Fruit fly (Drosophila melanogaster): Measurements from ENCODE around the gene Kpc1.

Gene Kpc1

dm6 chr3R:15230285-15230684, 34.3 kb upstream of the Kpc1 start, which contains the start of gene CG34316:
Gene CG34316 (plus strand): TSS chr3R:15230585.
- no peak for TF ChIP-seq fd96Ca (GFP tag; IDR thresholded peaks at IDR 0.05)
- no peak for TF ChIP-seq Pif1A (GFP tag; optimal IDR thresholded peaks at IDR 0.05)
- no peak for TF ChIP-seq CG12605 (GFP tag; IDR thresholded peaks at IDR 0.05)
- no peak for TF ChIP-seq Pif1B (GFP tag; optimal IDR thresholded peaks at IDR 0.05)
- TF ChIP-seq rn (GFP tag; IDR thresholded peaks at IDR 0.05): no peak
- TF ChIP-seq CG13204 (GFP tag; optimal IDR thresholded peaks at IDR 0.05): no peak
- no peak for TF ChIP-seq Snoo (tag; optimal IDR thresholded peaks at IDR 0.05)
- TF ChIP-seq Ets98B (GFP tag; IDR thresholded peaks at IDR 0.05): no peak
- no peak for TF ChIP-seq CG4496 (GFP tag; IDR thresholded peaks at IDR 0.05)
- no peak for TF ChIP-seq EcR (GFP tag; optimal IDR thresholded peaks at IDR 0.05)
- no peak for TF ChIP-seq D1 (tag; optimal IDR thresholded peaks at IDR 0.05)
- TF ChIP-seq CG32121 (GFP tag; IDR thresholded peaks at IDR 0.05): no peak
- TF ChIP-seq CG10348 (GFP tag; IDR thresholded peaks at IDR 0.05): no peak
- no peak for TF ChIP-seq gl (tag; optimal IDR thresholded peaks at IDR 0.05)
- no peak for TF ChIP-seq CG15710 (tag; optimal IDR thresholded peaks at IDR 0.05)
- no peak for TF ChIP-seq CG9948 (tag; optimal IDR thresholded peaks at IDR 0.05)
- TF ChIP-seq CG8159 (tag; optimal IDR thresholded peaks at IDR 0.05): no peak
- TF ChIP-seq CG17806 (tag; optimal IDR thresholded peaks at IDR 0.05): no peak
- TF ChIP-seq CG34367 (tag; optimal IDR thresholded peaks at IDR 0.05): no peak

dm6 chr3R:15229329-15229876, 33.4 kb upstream of the Kpc1 start, which contains the start of the genes Art3 and mRpS10:
Gene Art3 (minus strand): TSS chr3R:15229408.
Gene mRpS10 (plus strand): TSS chr3R:15229665.
- peak; percentile 100 for TF ChIP-seq CG8301 (tag; optimal IDR thresholded peaks at IDR 0.05)
- peak; percentile 100 for TF ChIP-seq CG9948 (tag; optimal IDR thresholded peaks at IDR 0.05)
- peak; percentile 100 for TF ChIP-seq rn (GFP tag; IDR thresholded peaks at IDR 0.05)
- TF ChIP-seq EcR (GFP tag; optimal IDR thresholded peaks at IDR 0.05): no peak
- peak; percentile 100 for TF ChIP-seq CG4496 (GFP tag; IDR thresholded peaks at IDR 0.05)
- TF ChIP-seq Pif1B (GFP tag; optimal IDR thresholded peaks at IDR 0.05): peak; percentile 99
- peak; percentile 100 for TF ChIP-seq CG34367 (tag; optimal IDR thresholded peaks at IDR 0.05)
- TF ChIP-seq CG17806 (tag; optimal IDR thresholded peaks at IDR 0.05): peak; percentile 100
- TF ChIP-seq Ets98B (GFP tag; IDR thresholded peaks at IDR 0.05): peak; percentile 100
- peak; percentile 100 for TF ChIP-seq CG12605 (GFP tag; IDR thresholded peaks at IDR 0.05)
- peak; percentile 100 for TF ChIP-seq Snoo (tag; optimal IDR thresholded peaks at IDR 0.05)
- TF ChIP-seq CG13204 (GFP tag; optimal IDR thresholded peaks at IDR 0.05): no peak
- TF ChIP-seq CG14655 (GFP tag; optimal IDR thresholded peaks at IDR 0.05): peak; percentile 100
- TF ChIP-seq Pif1A (GFP tag; optimal IDR thresholded peaks at IDR 0.05): peak; percentile 99
- TF ChIP-seq D1 (tag; optimal IDR thresholded peaks at IDR 0.05): no peak
- peak; percentile 99 for TF ChIP-seq gl (tag; optimal IDR thresholded peaks at IDR 0.05)
- peak; percentile 99 for TF ChIP-seq CG10348 (GFP tag; IDR thresholded peaks at IDR 0.05)
- TF ChIP-seq fd96Ca (GFP tag; IDR thresholded peaks at IDR 0.05): peak; percentile 89
- TF ChIP-seq CG8159 (tag; optimal IDR thresholded peaks at IDR 0.05): peak; percentile 100
- peak; percentile 100 for TF ChIP-seq CG15710 (tag; optimal IDR thresholded peaks at IDR 0.05)
- TF ChIP-seq CG32121 (GFP tag; IDR thresholded peaks at IDR 0.05): peak; percentile 100

dm6 chr3R:15225279-15225730, 29.3 kb upstream of the Kpc1 start, which contains the start of the genes CG31344 and Caf1-55:
Gene CG31344 (minus strand): TSS chr3R:15225329.
Gene Caf1-55 (plus strand): TSS chr3R:15225576.
- TF ChIP-seq CG8159 (tag; optimal IDR thresholded peaks at IDR 0.05): no peak
- TF ChIP-seq CG9948 (tag; optimal IDR thresholded peaks at IDR 0.05): no peak
- TF ChIP-seq EcR (GFP tag; optimal IDR thresholded peaks at IDR 0.05): peak; percentile 12
- no peak for TF ChIP-seq CG34367 (tag; optimal IDR thresholded peaks at IDR 0.05)

dm6 chr3R:15222973-15223372, 27.0 kb upstream of the Kpc1 start, which contains the start of gene Polr2G:
Gene Polr2G (minus strand): TSS chr3R:15223180.
- no peak for TF ChIP-seq Pif1B (GFP tag; optimal IDR thresholded peaks at IDR 0.05)
- TF ChIP-seq CG12605 (GFP tag; IDR thresholded peaks at IDR 0.05): no peak
- no peak for TF ChIP-seq CG14655 (GFP tag; optimal IDR thresholded peaks at IDR 0.05)
- no peak for TF ChIP-seq CG34367 (tag; optimal IDR thresholded peaks at IDR 0.05)
- no peak for TF ChIP-seq CG17806 (tag; optimal IDR thresholded peaks at IDR 0.05)
- TF ChIP-seq D1 (tag; optimal IDR thresholded peaks at IDR 0.05): no peak
- TF ChIP-seq CG13204 (GFP tag; optimal IDR thresholded peaks at IDR 0.05): no peak
- no peak for TF ChIP-seq gl (tag; optimal IDR thresholded peaks at IDR 0.05)
- TF ChIP-seq CG10348 (GFP tag; IDR thresholded peaks at IDR 0.05): no peak
- TF ChIP-seq CG15710 (tag; optimal IDR thresholded peaks at IDR 0.05): no peak
- no peak for TF ChIP-seq fd96Ca (GFP tag; IDR thresholded peaks at IDR 0.05)
- TF ChIP-seq CG8301 (tag; optimal IDR thresholded peaks at IDR 0.05): no peak
- TF ChIP-seq rn (GFP tag; IDR thresholded peaks at IDR 0.05): no peak
- TF ChIP-seq CG9948 (tag; optimal IDR thresholded peaks at IDR 0.05): no peak
- no peak for TF ChIP-seq CG32121 (GFP tag; IDR thresholded peaks at IDR 0.05)

- TF ChIP-seq gl (tag; optimal IDR thresholded peaks at IDR 0.05) (peak; percentile 77), CG9948 (tag; optimal IDR thresholded peaks at IDR 0.05) (peak; percentile 86), CG4496 (GFP tag; IDR thresholded peaks at IDR 0.05) (peak; percentile 99), Pif1A (GFP tag; optimal IDR thresholded peaks at IDR 0.05) (no peak), CG8301 (tag; optimal IDR thresholded peaks at IDR 0.05) (peak; percentile 90), D1 (tag; optimal IDR thresholded peaks at IDR 0.05) (no peak), CG15710 (tag; optimal IDR thresholded peaks at IDR 0.05) (peak; percentile 66), CG8159 (tag; optimal IDR thresholded peaks at IDR 0.05) (peak; percentile 93), fd96Ca (GFP tag; IDR thresholded peaks at IDR 0.05) (peak; percentile 96), Pif1B (GFP tag; optimal IDR thresholded peaks at IDR 0.05) (no peak), rn (GFP tag; IDR thresholded peaks at IDR 0.05) (peak; percentile 98), CG12605 (GFP tag; IDR thresholded peaks at IDR 0.05) (peak; percentile 97), EcR (GFP tag; optimal IDR thresholded peaks at IDR 0.05) (no peak), CG34367 (tag; optimal IDR thresholded peaks at IDR 0.05) (no peak), CG17806 (tag; optimal IDR thresholded peaks at IDR 0.05) (peak; percentile 92), CG13204 (GFP tag; optimal IDR thresholded peaks at IDR 0.05) (no peak), Snoo (tag; optimal IDR thresholded peaks at IDR 0.05) (peak; percentile 95), CG14655 (GFP tag; optimal IDR thresholded peaks at IDR 0.05) (no peak), CG10348 (GFP tag; IDR thresholded peaks at IDR 0.05) (no peak), CG32121 (GFP tag; IDR thresholded peaks at IDR 0.05) (peak; percentile 97), Ets98B (GFP tag; IDR thresholded peaks at IDR 0.05) (peak; percentile 98)
These were observed 23.0 kb upstream of the Kpc1 start, which contains the start of the genes SIDL and CG12241 for dm6 chr3R:15218824-15219576. Gene SIDL (minus strand): TSS chr3R:15218874. Gene CG12241 (plus strand): TSS chr3R:15219256.

Data from whole organism, pupa.